Worm (Caenorhabditis elegans): ENCODE results near the gene uncp-18.

The uncp-18 gene

DNA sequence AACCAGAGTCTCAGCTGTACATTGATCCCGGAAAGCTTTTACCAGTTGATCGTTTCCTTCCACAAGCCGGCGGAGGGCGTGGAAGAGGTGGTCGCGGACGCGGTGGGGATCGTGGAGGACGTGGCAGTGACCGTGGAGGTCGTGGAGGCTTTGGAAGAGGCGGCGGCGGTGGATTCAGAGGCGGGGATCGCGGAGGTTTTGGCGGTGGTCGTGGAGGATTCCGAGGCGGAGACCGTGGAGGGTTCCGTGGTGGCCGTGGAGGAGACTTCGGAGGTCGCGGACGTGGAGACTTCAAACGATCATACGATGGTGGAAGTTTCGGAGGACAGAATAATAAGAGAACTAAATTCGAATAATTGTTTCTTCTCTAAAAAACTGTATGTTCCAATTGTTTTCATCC lies 36.2 kb downstream of the uncp-18 start:
- TF ChIP-seq him-1 (tag; optimal IDR thresholded peaks at IDR 0.05) (no peak), W03F9.2 (tag; optimal IDR thresholded peaks at IDR 0.05) (no peak)

DNA sequence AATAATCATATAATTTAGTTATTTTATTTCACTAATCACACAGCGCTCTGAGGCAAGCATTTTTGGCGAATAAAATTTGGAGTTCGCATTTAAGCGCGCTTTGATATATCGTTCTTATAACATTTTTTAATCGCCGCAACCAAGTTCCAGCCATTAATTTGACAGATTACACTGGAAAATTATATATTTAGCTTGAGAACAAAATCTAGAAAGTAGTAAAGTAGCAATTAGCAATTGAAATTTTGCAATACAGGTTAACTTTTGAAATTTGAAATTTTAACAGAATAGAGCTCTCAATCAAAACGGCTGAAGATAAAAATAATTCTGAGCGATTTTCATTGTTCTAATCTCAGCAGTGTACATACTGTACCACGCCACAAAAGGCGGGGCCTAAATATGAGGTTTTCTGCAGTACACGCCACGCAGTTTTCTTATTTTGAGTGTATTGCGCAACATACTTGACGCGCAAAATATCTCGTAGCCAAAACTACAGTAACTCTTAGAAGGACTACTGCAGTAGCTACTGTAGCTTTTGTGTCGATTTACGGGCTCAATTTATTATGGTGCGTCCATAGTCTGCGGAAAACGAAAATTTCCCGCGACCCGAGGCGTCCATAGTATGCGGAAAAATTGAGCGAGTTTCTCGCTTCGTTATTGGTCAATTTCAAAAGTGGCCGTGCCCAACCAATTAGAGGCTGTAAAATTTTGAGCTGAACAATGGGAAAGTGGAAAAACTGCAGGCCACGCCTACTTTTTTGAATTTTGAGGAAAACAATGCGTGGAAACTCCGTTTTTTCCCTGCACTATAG lies 36.9 kb downstream of the uncp-18 start:
- TF ChIP-seq dao-5 (tag; optimal IDR thresholded peaks at IDR 0.05), result no peak
- TF ChIP-seq him-1 (tag; optimal IDR thresholded peaks at IDR 0.05), result no peak
- TF ChIP-seq W03F9.2 (tag; optimal IDR thresholded peaks at IDR 0.05), result no peak

DNA sequence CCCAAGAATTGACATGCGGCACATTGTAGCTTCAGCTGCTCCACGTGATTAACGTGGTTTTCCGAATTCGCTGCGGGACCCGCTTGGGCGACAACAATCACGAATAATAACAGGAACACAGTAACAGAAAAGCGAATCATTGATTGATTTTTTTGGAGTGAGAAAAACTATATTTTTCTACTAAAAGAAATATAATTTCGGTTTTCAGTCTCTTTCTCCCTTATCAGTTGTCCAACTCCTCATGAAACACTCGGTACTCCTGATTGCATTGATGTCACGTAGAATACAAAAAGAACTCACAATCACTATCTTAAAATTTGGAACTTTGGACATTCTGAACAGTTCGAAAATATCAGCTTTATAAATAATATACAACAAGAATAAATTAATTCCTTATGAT lies 38.5 kb downstream of the uncp-18 start, which contains the start of gene Y66H1A.5:
Y66H1A.5 (minus strand) TSS at position 265 of the 400 bp plus-strand sequence.
- TF ChIP-seq W03F9.2 (tag; optimal IDR thresholded peaks at IDR 0.05) (no peak), dao-5 (tag; optimal IDR thresholded peaks at IDR 0.05) (no peak), him-1 (tag; optimal IDR thresholded peaks at IDR 0.05) (no peak)

DNA sequence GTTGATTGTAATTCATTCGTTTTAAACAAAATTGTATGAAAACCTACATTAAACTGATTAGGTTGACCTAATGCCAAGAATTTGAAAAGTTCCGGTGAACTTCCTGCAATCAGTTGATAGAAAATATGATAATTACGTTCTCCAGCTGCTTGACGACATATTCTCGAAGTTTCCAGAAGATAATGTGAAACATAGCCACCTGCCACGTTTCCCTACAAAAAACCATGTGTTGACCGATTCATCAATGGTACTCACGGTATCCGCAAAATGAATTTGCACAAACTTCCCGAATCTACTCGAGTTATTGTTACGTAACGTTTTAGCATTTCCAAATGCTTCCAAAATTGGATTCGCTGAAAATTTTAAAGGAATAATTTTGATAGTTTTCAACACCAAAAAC lies 48.0 kb downstream of the uncp-18 start:
- TF ChIP-seq dao-5 (tag; optimal IDR thresholded peaks at IDR 0.05) (no peak), him-1 (tag; optimal IDR thresholded peaks at IDR 0.05) (no peak), W03F9.2 (tag; optimal IDR thresholded peaks at IDR 0.05) (no peak)

DNA sequence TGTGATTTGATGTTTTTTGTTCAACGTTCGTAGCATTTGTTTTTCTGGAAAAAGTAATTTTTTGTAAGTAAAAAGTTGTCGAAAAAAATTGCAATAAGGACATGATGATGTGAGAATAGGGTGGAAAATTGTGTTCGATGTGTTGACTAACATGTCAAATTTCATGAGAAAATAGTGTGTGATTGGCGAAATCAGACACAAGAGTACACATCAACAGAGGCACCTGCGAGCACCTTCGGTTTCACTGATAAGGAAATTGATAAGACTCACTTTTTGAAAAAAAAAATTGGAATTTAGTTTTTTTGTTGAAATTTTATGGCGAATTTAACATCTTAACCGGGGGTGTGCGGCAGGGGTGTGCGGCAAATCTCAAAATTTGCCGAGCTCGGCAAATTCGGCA lies 50.1 kb downstream of the uncp-18 start, which contains the start of gene hum-8:
hum-8 (minus strand) TSS at position 46 of the 400 bp plus-strand sequence.
- TF ChIP-seq dao-5 (tag; optimal IDR thresholded peaks at IDR 0.05) (no peak), him-1 (tag; optimal IDR thresholded peaks at IDR 0.05) (no peak), W03F9.2 (tag; optimal IDR thresholded peaks at IDR 0.05) (no peak)

Data from whole organism, L4/young adult.